Worm (Caenorhabditis elegans) whole organism, early embryonic: ENCODE results near the gene H32C10.1.

Source experiments
- B0310.2 ChIP-seq: sonication (generic microtip); optimal IDR thresholded peaks from 2 replicates; lab custom pipeline; 2016; ENCODE audit warnings: mild to moderate bottlenecking, missing genetic modification characterization, missing compliant biosample characterization
- F13C5.2 ChIP-seq: sonication (generic microtip); optimal IDR thresholded peaks from 2 replicates; lab custom pipeline; 2017; ENCODE audit warnings: mild to moderate bottlenecking, missing genetic modification characterization, inconsistent platforms, missing compliant biosample characterization
- aly-1 ChIP-seq: sonication (generic microtip); optimal IDR thresholded peaks from 2 replicates; lab custom pipeline; 2016; ENCODE audit warnings: missing genetic modification characterization, missing compliant biosample characterization
- ama-1 ChIP-seq: fragments of 150-350 bp; optimal IDR thresholded peaks from 2 replicates; lab custom pipeline; 2014
- ceh-13 ChIP-seq: fragments of 200-800 bp; sonication (Bioruptor generic); optimal IDR thresholded peaks from 2 replicates; lab custom pipeline; 2018; ENCODE audit warnings: mild to moderate bottlenecking, missing genetic modification characterization, missing compliant biosample characterization
- ceh-36 ChIP-seq: sonication (generic microtip); optimal IDR thresholded peaks from 2 replicates; lab custom pipeline; 2016; ENCODE audit warnings: missing genetic modification characterization, inconsistent platforms, missing compliant biosample characterization
- ets-7 ChIP-seq: sonication (generic microtip); optimal IDR thresholded peaks from 2 replicates; lab custom pipeline; 2016; ENCODE audit warnings: missing genotype, missing genetic modification characterization, missing compliant biosample characterization
- flt-1 ChIP-seq: fragments of 200-800 bp; sonication (Bioruptor generic); IDR thresholded peaks from 2 replicates; pipeline ENCODE4 v1.3.6; 2022; ENCODE audit warnings: missing genetic modification characterization, missing compliant biosample characterization
- hmbx-1 ChIP-seq: sonication (generic microtip); optimal IDR thresholded peaks from 2 replicates; lab custom pipeline; 2016; ENCODE audit warnings: mild to moderate bottlenecking, missing genetic modification characterization, missing compliant biosample characterization
- hmg-4 ChIP-seq: fragments of 200-800 bp; sonication (Bioruptor generic); optimal IDR thresholded peaks from 2 replicates; lab custom pipeline; 2018; ENCODE audit warnings: mild to moderate bottlenecking, missing genetic modification characterization, missing compliant biosample characterization
- hnd-1 ChIP-seq: sonication (generic microtip); optimal IDR thresholded peaks from 2 replicates; lab custom pipeline; 2016; ENCODE audit warnings: missing genetic modification characterization, missing compliant biosample characterization
- pes-1 ChIP-seq: fragments of 200-800 bp; sonication (Bioruptor generic); IDR thresholded peaks from 2 replicates; pipeline ENCODE4 v1.3.6; 2022; ENCODE audit warnings: missing genetic modification reagents, missing genetic modification characterization, missing compliant biosample characterization
- scrt-1 ChIP-seq: fragments of 200-800 bp; sonication (Bioruptor generic); IDR thresholded peaks from 2 replicates; pipeline ENCODE4 v1.3.6; 2022; ENCODE audit warnings: missing genetic modification characterization, missing compliant biosample characterization
- sea-1 ChIP-seq: fragments of 200-800 bp; sonication (Bioruptor generic); conservative IDR thresholded peaks from 2 replicates; pipeline ENCODE4 v1.3.6; 2022; ENCODE audit warnings: missing genetic modification characterization, missing compliant biosample characterization
- tbx-11 ChIP-seq: fragments of 200-800 bp; sonication (Bioruptor generic); IDR thresholded peaks from 2 replicates; pipeline ENCODE4 v1.3.6; 2022; ENCODE audit warnings: missing genetic modification characterization, missing compliant biosample characterization
- tbx-37 ChIP-seq: fragments of 200-800 bp; sonication (Bioruptor generic); conservative IDR thresholded peaks from 2 replicates; pipeline ENCODE4 v1.3.6; 2022; ENCODE audit warnings: missing genetic modification reagents, missing genetic modification characterization, missing compliant biosample characterization
- tra-4 ChIP-seq: sonication (generic microtip); optimal IDR thresholded peaks from 2 replicates; lab custom pipeline; 2017; ENCODE audit warnings: missing genetic modification characterization, missing compliant biosample characterization

The H32C10.1 gene

ce11 chrIV:5954743-5955142 lies 20.6 kb downstream of the H32C10.1 start:
- TF ChIP-seq flt-1 (GFP tag; lab: Robert Waterston, UW) (no peak), hnd-1 (no peak), B0310.2 (tag; lab: Kevin White, UChicago) (no peak), scrt-1 (GFP tag; lab: Robert Waterston, UW) (no peak), aly-1 (tag; lab: Kevin White, UChicago) (no peak), tbx-11 (GFP tag; lab: Robert Waterston, UW) (no peak), tbx-37 (GFP tag; lab: Robert Waterston, UW) (no peak), hmbx-1 (tag; lab: Kevin White, UChicago) (no peak), ama-1 (lab: Kevin White, UChicago) (no peak), hmg-4 (GFP tag; lab: Kevin White, UChicago) (no peak), F13C5.2 (tag; lab: Kevin White, UChicago) (no peak), ets-7 (tag; lab: Kevin White, UChicago) (no peak), pes-1 (GFP tag; lab: Robert Waterston, UW) (no peak), ceh-13 (GFP tag; lab: Kevin White, UChicago) (no peak), ceh-36 (tag; lab: Kevin White, UChicago) (no peak), sea-1 (no peak), tra-4 (tag; lab: Kevin White, UChicago) (no peak)

- TF ChIP-seq ceh-13 (GFP tag; lab: Kevin White, UChicago) (no peak), sea-1 (no peak), ceh-36 (tag; lab: Kevin White, UChicago) (no peak), hnd-1 (no peak), tbx-37 (GFP tag; lab: Robert Waterston, UW) (no peak), pes-1 (GFP tag; lab: Robert Waterston, UW) (no peak), hmbx-1 (tag; lab: Kevin White, UChicago) (no peak)
These were observed 25.8 kb downstream of the H32C10.1 start for ce11 chrIV:5959951-5960350.

- TF ChIP-seq ceh-36 (tag; lab: Kevin White, UChicago) (no peak), ceh-13 (GFP tag; lab: Kevin White, UChicago) (no peak), hnd-1 (no peak), sea-1 (no peak), tra-4 (tag; lab: Kevin White, UChicago) (no peak), hmbx-1 (tag; lab: Kevin White, UChicago) (no peak), ets-7 (tag; lab: Kevin White, UChicago) (no peak), scrt-1 (GFP tag; lab: Robert Waterston, UW) (no peak), hmg-4 (GFP tag; lab: Kevin White, UChicago) (no peak), F13C5.2 (tag; lab: Kevin White, UChicago) (no peak)
These were observed 28.2 kb downstream of the H32C10.1 start, which contains the start of gene K02B2.6 for ce11 chrIV:5962219-5962945. Gene K02B2.6 (minus strand): TSS chrIV:5962269.

- no peak for TF ChIP-seq hmbx-1 (tag; lab: Kevin White, UChicago)
- peak; percentile 21 for TF ChIP-seq hmg-4 (GFP tag; lab: Kevin White, UChicago)
These were observed 30.1 kb downstream of the H32C10.1 start for ce11 chrIV:5964286-5964685.

ce11 chrIV:5967035-5967499 lies 32.9 kb downstream of the H32C10.1 start:
- TF ChIP-seq ceh-36 (tag; lab: Kevin White, UChicago), result peak; percentile 93
- TF ChIP-seq scrt-1 (GFP tag; lab: Robert Waterston, UW), result peak; percentile 89
- peak; percentile 83 for TF ChIP-seq hnd-1
- peak; percentile 85 for TF ChIP-seq tbx-37 (GFP tag; lab: Robert Waterston, UW)
- peak; percentile 82 for TF ChIP-seq ets-7 (tag; lab: Kevin White, UChicago)
- TF ChIP-seq tbx-11 (GFP tag; lab: Robert Waterston, UW), result peak; percentile 94
- peak; percentile 94 for TF ChIP-seq hmg-4 (GFP tag; lab: Kevin White, UChicago)
- TF ChIP-seq flt-1 (GFP tag; lab: Robert Waterston, UW), result peak; percentile 89
- TF ChIP-seq hmbx-1 (tag; lab: Kevin White, UChicago), result peak; percentile 70
- peak; percentile 92 for TF ChIP-seq pes-1 (GFP tag; lab: Robert Waterston, UW)
- TF ChIP-seq aly-1 (tag; lab: Kevin White, UChicago), result peak; percentile 88
- TF ChIP-seq sea-1, result peak; percentile 86
- TF ChIP-seq ceh-13 (GFP tag; lab: Kevin White, UChicago), result peak; percentile 83
- TF ChIP-seq F13C5.2 (tag; lab: Kevin White, UChicago), result peak; percentile 89
- no peak for TF ChIP-seq ama-1 (lab: Kevin White, UChicago)
- peak; percentile 80 for TF ChIP-seq tra-4 (tag; lab: Kevin White, UChicago)
- TF ChIP-seq B0310.2 (tag; lab: Kevin White, UChicago), result peak; percentile 79

- no peak for TF ChIP-seq hmbx-1 (tag; lab: Kevin White, UChicago)
- peak; percentile 52; the same call in 1 of the 2 replicates for TF ChIP-seq sea-1
These were observed 36.4 kb downstream of the H32C10.1 start for ce11 chrIV:5970526-5970925.

- TF ChIP-seq B0310.2 (tag; lab: Kevin White, UChicago) (peak; percentile 9), F13C5.2 (tag; lab: Kevin White, UChicago) (peak; percentile 33), scrt-1 (GFP tag; lab: Robert Waterston, UW) (no peak; the same call in 1 of the 2 replicates), sea-1 (no peak), aly-1 (tag; lab: Kevin White, UChicago) (no peak), hmg-4 (GFP tag; lab: Kevin White, UChicago) (peak; percentile 55)
These were observed 39.9 kb downstream of the H32C10.1 start for ce11 chrIV:5973947-5974495.
